Fruit fly (Drosophila melanogaster) whole organism, embryonic: ENCODE data around the gene tai.

Experiments used
- ATbp ChIP-seq: fragments of 200-800 bp; sonication (Bioruptor generic); optimal IDR thresholded peaks from 2 replicates; lab custom pipeline; 2017; ENCODE audit warnings: missing biosample characterization, mild to moderate bottlenecking, missing genetic modification characterization, missing genetic modification reagents
- Bgb ChIP-seq: fragments of 200-800 bp; sonication (Bioruptor generic); IDR thresholded peaks from 2 replicates; pipeline ENCODE4 v1.3.6; 2022; ENCODE audit warnings: missing biosample characterization, missing genetic modification characterization; ENCODE audit not compliant: partially characterized antibody
- CG10462 ChIP-seq: fragments of 200-800 bp; sonication (Bioruptor generic); optimal IDR thresholded peaks from 2 replicates; lab custom pipeline; 2016; ENCODE audit warnings: missing biosample characterization, missing genetic modification characterization
- CG12744 ChIP-seq: fragments of 200-800 bp; sonication (Bioruptor generic); optimal IDR thresholded peaks from 2 replicates; lab custom pipeline; 2016; ENCODE audit warnings: missing biosample characterization, missing genetic modification characterization
- CG16779 ChIP-seq: fragments of 200-800 bp; sonication (Bioruptor generic); IDR thresholded peaks from 2 replicates; pipeline ENCODE4 v1.3.6; 2022; ENCODE audit warnings: missing biosample characterization, missing genetic modification characterization
- CG31224 ChIP-seq: fragments of 200-800 bp; sonication (Bioruptor generic); IDR thresholded peaks from 2 replicates; pipeline ENCODE4 v1.3.6; 2022; ENCODE audit warnings: missing biosample characterization, missing genetic modification characterization
- CG34376 ChIP-seq: fragments of 200-800 bp; sonication (Bioruptor generic); optimal IDR thresholded peaks from 2 replicates; lab custom pipeline; 2018; ENCODE audit warnings: missing biosample characterization, mild to moderate bottlenecking, missing genetic modification characterization
- CG4360 ChIP-seq: fragments of 200-800 bp; sonication (Bioruptor generic); IDR thresholded peaks from 2 replicates; pipeline ENCODE4 v1.3.6; 2022; ENCODE audit warnings: missing biosample characterization, missing genetic modification characterization
- CG4617 ChIP-seq: fragments of 200-800 bp; sonication (Bioruptor generic); optimal IDR thresholded peaks from 3 replicates; lab custom pipeline; 2016; ENCODE audit warnings: missing biosample characterization, missing genetic modification characterization, borderline replicate concordance
- CG5180 ChIP-seq: fragments of 200-800 bp; sonication (Bioruptor generic); optimal IDR thresholded peaks from 3 replicates; lab custom pipeline; 2017; ENCODE audit warnings: missing biosample characterization, missing genetic modification characterization, mild to moderate bottlenecking, moderate library complexity, missing genetic modification reagents
- CG6175 ChIP-seq: fragments of 200-800 bp; sonication (Bioruptor generic); IDR thresholded peaks from 3 replicates; pipeline ENCODE4 v1.3.6; 2022; ENCODE audit warnings: missing biosample characterization, missing genetic modification characterization
- CG6791 ChIP-seq: fragments of 200-800 bp; sonication (Bioruptor generic); IDR thresholded peaks from 3 replicates; pipeline ENCODE4 v1.3.6; 2022; ENCODE audit warnings: missing biosample characterization, missing genetic modification characterization; ENCODE audit not compliant: partially characterized antibody
- CG6813 ChIP-seq: fragments of 200-800 bp; sonication (Bioruptor generic); optimal IDR thresholded peaks from 2 replicates; lab custom pipeline; 2017; ENCODE audit warnings: missing biosample characterization, missing genetic modification characterization, mild to moderate bottlenecking, moderate library complexity, missing genetic modification reagents
- CG9817 ChIP-seq: fragments of 200-800 bp; sonication (Bioruptor generic); optimal IDR thresholded peaks from 2 replicates; lab custom pipeline; 2018; ENCODE audit warnings: missing biosample characterization, mild to moderate bottlenecking, missing genetic modification characterization, moderate library complexity
- D19B ChIP-seq: fragments of 200-800 bp; sonication (Bioruptor generic); optimal IDR thresholded peaks from 2 replicates; lab custom pipeline; 2017; ENCODE audit warnings: missing biosample characterization, mild to moderate bottlenecking, missing genetic modification characterization
- Dek ChIP-seq: fragments of 200-800 bp; sonication (Bioruptor generic); optimal IDR thresholded peaks from 3 replicates; lab custom pipeline; 2019; ENCODE audit warnings: missing biosample characterization, mild to moderate bottlenecking, missing genetic modification characterization, moderate library complexity
- Dip2 ChIP-seq: fragments of 200-800 bp; sonication (Bioruptor generic); IDR thresholded peaks from 2 replicates; pipeline ENCODE4 v1.3.6; 2022; ENCODE audit warnings: missing biosample characterization, missing genetic modification characterization
- Elba2 ChIP-seq: fragments of 200-800 bp; sonication (Bioruptor generic); optimal IDR thresholded peaks from 3 replicates; lab custom pipeline; 2016; ENCODE audit warnings: missing biosample characterization, missing genetic modification characterization
- Ets65A ChIP-seq: fragments of 200-800 bp; sonication (Bioruptor generic); peaks from one replicate; lab custom pipeline; 2016; ENCODE audit warnings: missing biosample characterization, missing genetic modification characterization
- Sox100B ChIP-seq: fragments of 200-800 bp; sonication (Bioruptor generic); optimal IDR thresholded peaks from 3 replicates; lab custom pipeline; 2018; ENCODE audit warnings: missing biosample characterization, mild to moderate bottlenecking, missing genetic modification characterization
- Spps ChIP-seq: fragments of 200-800 bp; sonication (Bioruptor generic); optimal IDR thresholded peaks from 2 replicates; lab custom pipeline; 2018; ENCODE audit warnings: missing biosample characterization, mild to moderate bottlenecking, missing genetic modification characterization
- Xrp1 ChIP-seq: fragments of 200-800 bp; sonication (Bioruptor generic); IDR thresholded peaks from 2 replicates; pipeline ENCODE4 v1.3.6; 2022; ENCODE audit warnings: missing biosample characterization, missing genetic modification characterization
- YL-1 ChIP-seq: fragments of 200-800 bp; sonication (Bioruptor generic); optimal IDR thresholded peaks from 3 replicates; lab custom pipeline; 2017; ENCODE audit warnings: missing biosample characterization, mild to moderate bottlenecking, missing genetic modification characterization
- bcd ChIP-seq: fragments of 200-800 bp; sonication (Bioruptor generic); optimal IDR thresholded peaks from 2 replicates; lab custom pipeline; 2017; ENCODE audit warnings: missing biosample characterization, mild to moderate bottlenecking, missing genetic modification characterization
- cato ChIP-seq: fragments of 200-800 bp; sonication (Bioruptor generic); optimal IDR thresholded peaks from 2 replicates; lab custom pipeline; 2016; ENCODE audit warnings: missing biosample characterization, missing genetic modification characterization, borderline replicate concordance
- chif ChIP-seq, 2 experiments: fragments of 200-800 bp; sonication (Bioruptor generic); optimal IDR thresholded peaks; 3 replicates each; lab custom pipeline; 2016; ENCODE audit warnings: missing biosample characterization in 2 of 2, missing genetic modification characterization in 2 of 2
- crc ChIP-seq: fragments of 200-800 bp; sonication (Bioruptor generic); optimal IDR thresholded peaks from 2 replicates; lab custom pipeline; 2016; ENCODE audit warnings: missing biosample characterization, missing genetic modification characterization
- danr ChIP-seq: fragments of 200-800 bp; sonication (Bioruptor generic); IDR thresholded peaks from 2 replicates; pipeline ENCODE4 v1.3.6; 2022; ENCODE audit warnings: missing biosample characterization, missing genetic modification characterization
- grn ChIP-seq: fragments of 200-800 bp; sonication (Bioruptor generic); optimal IDR thresholded peaks from 3 replicates; lab custom pipeline; 2017; ENCODE audit warnings: missing biosample characterization, missing genetic modification characterization
- gro ChIP-seq: fragments of 200-800 bp; sonication (Bioruptor generic); optimal IDR thresholded peaks from 2 replicates; lab custom pipeline; 2016; ENCODE audit warnings: missing biosample characterization, missing genetic modification characterization
- gsb-n ChIP-seq: fragments of 200-800 bp; sonication (Bioruptor generic); optimal IDR thresholded peaks from 3 replicates; lab custom pipeline; 2018; ENCODE audit warnings: missing biosample characterization, mild to moderate bottlenecking, missing genetic modification characterization
- ham ChIP-seq: fragments of 200-800 bp; sonication (Bioruptor generic); IDR thresholded peaks from 2 replicates; pipeline ENCODE4 v1.3.6; 2022; ENCODE audit warnings: missing biosample characterization, missing genetic modification characterization
- insv ChIP-seq, 2 experiments: fragments of 200-800 bp; sonication (Bioruptor generic); optimal IDR thresholded peaks; 3 replicates each; lab custom pipeline; 2016 to 2018; ENCODE audit warnings: missing biosample characterization in 2 of 2, missing genetic modification characterization in 2 of 2
- jumu ChIP-seq: fragments of 200-800 bp; sonication (Bioruptor generic); optimal IDR thresholded peaks from 3 replicates; lab custom pipeline; 2016; ENCODE audit warnings: missing biosample characterization, missing genetic modification characterization
- lbe ChIP-seq: fragments of 200-800 bp; sonication (Bioruptor generic); optimal IDR thresholded peaks from 2 replicates; lab custom pipeline; 2016; ENCODE audit warnings: missing biosample characterization, mild to moderate bottlenecking, missing genetic modification characterization
- lov ChIP-seq, 2 experiments: fragments of 200-800 bp in 1 of 2; fragments of >200 bp in 1 of 2; sonication (Bioruptor generic) in 1 of 2; IDR thresholded peaks in 1 of 2; optimal IDR thresholded peaks in 1 of 2; 2 replicates in 1 of 2; 3 replicates in 1 of 2; pipeline versions ENCODE4 v1.3.6 to Lab custom; 2017 to 2022; ENCODE audit warnings: missing biosample characterization in 1 of 2, missing genetic modification characterization in 1 of 2
- luna ChIP-seq: fragments of 200-800 bp; sonication (Bioruptor generic); optimal IDR thresholded peaks from 2 replicates; lab custom pipeline; 2016; ENCODE audit warnings: missing biosample characterization, missing genetic modification characterization
- mld ChIP-seq: fragments of 200-800 bp; sonication (Bioruptor generic); IDR thresholded peaks from 3 replicates; pipeline ENCODE4 v1.3.6; 2022; ENCODE audit warnings: missing biosample characterization, missing genetic modification characterization; ENCODE audit not compliant: partially characterized antibody
- nau ChIP-seq: fragments of 200-800 bp; sonication (Bioruptor generic); optimal IDR thresholded peaks from 3 replicates; lab custom pipeline; 2017; ENCODE audit warnings: missing biosample characterization, mild to moderate bottlenecking, missing genetic modification characterization, missing genetic modification reagents
- oc ChIP-seq: fragments of 200-800 bp; sonication (Bioruptor generic); optimal IDR thresholded peaks from 2 replicates; lab custom pipeline; 2018; ENCODE audit warnings: missing biosample characterization, mild to moderate bottlenecking, missing genetic modification characterization, moderate library complexity
- pho ChIP-seq: fragments of 200-800 bp; sonication (Bioruptor generic); optimal IDR thresholded peaks from 2 replicates; lab custom pipeline; 2016; ENCODE audit warnings: missing biosample characterization, missing genetic modification characterization
- phol ChIP-seq: fragments of 200-800 bp; sonication (Bioruptor generic); optimal IDR thresholded peaks from 3 replicates; lab custom pipeline; 2018; ENCODE audit warnings: missing biosample characterization, mild to moderate bottlenecking, missing genetic modification characterization, moderate library complexity
- pzg ChIP-seq: fragments of 200-800 bp; sonication (Bioruptor generic); optimal IDR thresholded peaks from 3 replicates; lab custom pipeline; 2018; ENCODE audit warnings: missing biosample characterization, mild to moderate bottlenecking, missing genetic modification characterization, moderate library complexity
- rib ChIP-seq: fragments of 200-800 bp; sonication (Bioruptor generic); IDR thresholded peaks from 2 replicates; pipeline ENCODE4 v1.3.6; 2022; ENCODE audit warnings: missing biosample characterization, missing genetic modification characterization
- run ChIP-seq: fragments of 200-800 bp; sonication (Bioruptor generic); optimal IDR thresholded peaks from 3 replicates; lab custom pipeline; 2018; ENCODE audit warnings: missing biosample characterization, mild to moderate bottlenecking, missing genetic modification characterization
- sc ChIP-seq, 3 experiments: fragments of >200 bp in 2 of 3; fragments of 200-800 bp in 1 of 3; sonication (Bioruptor generic) in 1 of 3; optimal IDR thresholded peaks; 2 replicates in 2 of 3; 3 replicates in 1 of 3; lab custom pipeline; 2017; ENCODE audit warnings: mild to moderate bottlenecking in 1 of 3, missing biosample characterization in 1 of 3, missing genetic modification characterization in 1 of 3, missing genetic modification reagents in 1 of 3
- sob ChIP-seq: fragments of 200-800 bp; sonication (Bioruptor generic); IDR thresholded peaks from 2 replicates; pipeline ENCODE4 v1.3.6; 2022; ENCODE audit warnings: missing biosample characterization, missing genetic modification characterization
- stc ChIP-seq: fragments of 200-800 bp; sonication (Bioruptor generic); IDR thresholded peaks from 2 replicates; pipeline ENCODE4 v1.3.6; 2022; ENCODE audit warnings: missing biosample characterization, missing genetic modification characterization
- unc-4 ChIP-seq: fragments of 200-800 bp; sonication (Bioruptor generic); IDR thresholded peaks from 2 replicates; pipeline ENCODE4 v1.3.6; 2022; ENCODE audit warnings: missing biosample characterization, missing genetic modification characterization; ENCODE audit not compliant: partially characterized antibody
- unpg ChIP-seq: fragments of 200-800 bp; sonication (Bioruptor generic); optimal IDR thresholded peaks from 3 replicates; lab custom pipeline; 2018; ENCODE audit warnings: missing biosample characterization, mild to moderate bottlenecking, missing genetic modification characterization, moderate library complexity

tai gene

DNA sequence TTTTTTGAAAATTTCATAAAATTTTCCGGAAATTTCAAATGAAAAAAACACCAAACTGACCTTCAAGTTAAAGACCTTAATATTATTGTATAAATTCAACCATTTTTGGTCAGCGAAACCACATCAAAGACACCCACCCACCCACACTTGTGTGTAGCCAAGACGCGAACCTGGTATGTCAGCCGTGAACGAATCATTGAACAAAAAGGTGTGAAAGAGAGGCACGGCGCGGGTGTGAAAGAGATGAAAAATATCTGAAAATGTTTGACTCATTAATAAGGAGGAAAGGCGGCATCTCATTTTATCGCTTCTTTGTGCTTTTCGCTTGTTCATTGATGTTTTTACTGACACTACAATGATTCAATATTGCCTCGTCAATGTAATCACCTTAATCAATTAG is 8.2 kb upstream of the tai start (continued):
- TF ChIP-seq CG6791 = 0 out of 3 replicates have a peak, but pooled peaks have one; percentile 35
- peak; percentile 11 for TF ChIP-seq pzg (GFP tag; lab: Kevin White, UChicago)
- TF ChIP-seq CG9817 (tag; lab: Kevin White, UChicago) = no peak
- no peak for TF ChIP-seq mld (GFP tag; lab: Robert Waterston, UW)
- no peak for TF ChIP-seq ATbp (GFP tag; lab: Kevin White, UChicago)
- no peak for TF ChIP-seq rib (GFP tag; lab: Robert Waterston, UW)
- no peak for TF ChIP-seq jumu (GFP tag; lab: Kevin White, UChicago)
- TF ChIP-seq Dip2 (GFP tag; lab: Robert Waterston, UW) = no peak
- TF ChIP-seq CG16779 (GFP tag; lab: Robert Waterston, UW) = no peak
- TF ChIP-seq gsb-n = no peak
- no peak for TF ChIP-seq sob (GFP tag; lab: Robert Waterston, UW)
- TF ChIP-seq grn (GFP tag; lab: Kevin White, UChicago) = no peak
- TF ChIP-seq Dek (tag; lab: Kevin White, UChicago) = no peak
- no peak for TF ChIP-seq YL-1
- no peak for TF ChIP-seq CG12744 (GFP tag; lab: Kevin White, UChicago)
- no peak for TF ChIP-seq Ets65A (GFP tag; lab: Kevin White, UChicago)
- peak; percentile 3 for TF ChIP-seq unpg (GFP tag; lab: Kevin White, UChicago)
- TF ChIP-seq Elba2 = no peak
- no peak for TF ChIP-seq nau (GFP tag; lab: Kevin White, UChicago)
- peak; percentile 29 for TF ChIP-seq phol (tag; lab: Kevin White, UChicago)
- TF ChIP-seq oc (tag; lab: Kevin White, UChicago) = peak; percentile 39
- TF ChIP-seq CG6813 (GFP tag; lab: Kevin White, UChicago) = no peak
- no peak for TF ChIP-seq D19B (GFP tag; lab: Kevin White, UChicago)
- no peak; the same call in 1 of the 2 replicates for TF ChIP-seq Xrp1
- no peak for TF ChIP-seq Spps
- TF ChIP-seq CG31224 = no peak
- no peak for TF ChIP-seq luna (GFP tag; lab: Kevin White, UChicago)
- TF ChIP-seq chif (GFP tag; optimal IDR thresholded peaks at IDR 0.05; lab: Kevin White, UChicago) = no peak
- no peak for TF ChIP-seq Sox100B (GFP tag; lab: Kevin White, UChicago)
- TF ChIP-seq CG5180 (GFP tag; lab: Kevin White, UChicago) = peak; percentile 55
- TF ChIP-seq Bgb (GFP tag; lab: Robert Waterston, UW) = peak; percentile 52; the same call in 1 of the 2 replicates
- TF ChIP-seq CG34376 (GFP tag; lab: Kevin White, UChicago) = no peak
- TF ChIP-seq run = no peak
- TF ChIP-seq danr (GFP tag; lab: Robert Waterston, UW) = no peak
- no peak for TF ChIP-seq stc (GFP tag; lab: Robert Waterston, UW)
- TF ChIP-seq insv (GFP tag; optimal IDR thresholded peaks at IDR 0.05; lab: Kevin White, UChicago) = no peak
- no peak for TF ChIP-seq cato (GFP tag; lab: Kevin White, UChicago)
- TF ChIP-seq ham = no peak
- TF ChIP-seq sc (optimal IDR thresholded peaks at IDR 0.05; lab: Kevin White, UChicago) = no peak
- no peak for TF ChIP-seq sc (GFP tag; optimal IDR thresholded peaks at IDR 0.05; lab: Kevin White, UChicago)
- TF ChIP-seq pho (GFP tag; lab: Kevin White, UChicago) = no peak
- no peak for TF ChIP-seq CG4617 (GFP tag; lab: Kevin White, UChicago)
- no peak for TF ChIP-seq bcd (GFP tag; lab: Kevin White, UChicago)
- TF ChIP-seq unc-4 = no peak
- TF ChIP-seq gro (GFP tag; lab: Kevin White, UChicago) = no peak
- no peak for TF ChIP-seq lbe (GFP tag; lab: Kevin White, UChicago)
- TF ChIP-seq CG6175 = no peak
- no peak for TF ChIP-seq crc (GFP tag; lab: Kevin White, UChicago)
- TF ChIP-seq CG10462 = no peak
- no peak for TF ChIP-seq CG4360
- no peak for TF ChIP-seq lov (optimal IDR thresholded peaks at IDR 0.05; lab: Kevin White, UChicago)
- no peak for TF ChIP-seq lov (GFP tag; IDR thresholded peaks at IDR 0.05; lab: Robert Waterston, UW)
